Fruit fly (Drosophila melanogaster) whole organism, prepupa: ENCODE measurements around the gene Obp99b.

Source experiments
- CG11762 ChIP-seq: fragments of 200-800 bp; sonication (Bioruptor generic); optimal IDR thresholded peaks from 3 replicates; lab custom pipeline; 2016; ENCODE audit warnings: missing biosample characterization, missing genetic modification characterization; ENCODE audit not compliant: insufficient read depth
- CG11902 ChIP-seq: fragments of 200-800 bp; sonication (Bioruptor generic); optimal IDR thresholded peaks from 3 replicates; lab custom pipeline; 2016; ENCODE audit warnings: missing biosample characterization, missing genetic modification characterization
- CG15336 ChIP-seq: fragments of 200-800 bp; sonication (Bioruptor generic); IDR thresholded peaks from 2 replicates; pipeline ENCODE4 v1.3.6; 2022; ENCODE audit warnings: missing biosample characterization, missing genetic modification characterization
- CG16779 ChIP-seq: fragments of 200-800 bp; sonication (Bioruptor generic); optimal IDR thresholded peaks from 3 replicates; lab custom pipeline; 2017; ENCODE audit warnings: missing biosample characterization, mild to moderate bottlenecking, missing genetic modification characterization
- CG31627 ChIP-seq: fragments of 200-800 bp; sonication (Bioruptor generic); optimal IDR thresholded peaks from 3 replicates; lab custom pipeline; 2016; ENCODE audit warnings: missing biosample characterization, missing genetic modification characterization
- CG32006 ChIP-seq: fragments of 200-800 bp; sonication (Bioruptor generic); optimal IDR thresholded peaks from 3 replicates; lab custom pipeline; 2017; ENCODE audit warnings: missing biosample characterization, mild to moderate bottlenecking, missing genetic modification characterization
- CG34406 ChIP-seq: fragments of 200-800 bp; sonication (Bioruptor generic); optimal IDR thresholded peaks from 3 replicates; lab custom pipeline; 2016; ENCODE audit warnings: missing biosample characterization, missing genetic modification characterization
- CG3919 ChIP-seq: fragments of 200-800 bp; sonication (Bioruptor generic); optimal IDR thresholded peaks from 3 replicates; lab custom pipeline; 2016; ENCODE audit warnings: missing biosample characterization, missing genetic modification characterization
- CG6276 ChIP-seq: fragments of 200-800 bp; sonication (Bioruptor generic); optimal IDR thresholded peaks from 2 replicates; lab custom pipeline; 2017; ENCODE audit warnings: missing biosample characterization, mild to moderate bottlenecking, missing genetic modification characterization
- CG6792 ChIP-seq: fragments of 200-800 bp; sonication (Bioruptor generic); optimal IDR thresholded peaks from 3 replicates; lab custom pipeline; 2016; ENCODE audit warnings: missing biosample characterization, missing genetic modification characterization
- CG6854 ChIP-seq: fragments of 200-800 bp; sonication (Bioruptor generic); optimal IDR thresholded peaks from 2 replicates; lab custom pipeline; 2017; ENCODE audit warnings: missing biosample characterization, mild to moderate bottlenecking, missing genetic modification characterization
- CG7368 ChIP-seq: fragments of 200-800 bp; sonication (Bioruptor generic); optimal IDR thresholded peaks from 3 replicates; lab custom pipeline; 2016; ENCODE audit warnings: missing biosample characterization, missing genetic modification characterization
- CG8119 ChIP-seq: fragments of 200-800 bp; sonication (Bioruptor generic); IDR thresholded peaks from 3 replicates; pipeline ENCODE4 v1.3.6; 2022; ENCODE audit warnings: missing biosample characterization, missing genetic modification characterization
- CG8319 ChIP-seq: fragments of 200-800 bp; sonication (Bioruptor generic); optimal IDR thresholded peaks from 3 replicates; lab custom pipeline; 2016; ENCODE audit warnings: missing biosample characterization, missing genetic modification characterization
- CG8632 ChIP-seq: fragments of 200-800 bp; sonication (Bioruptor generic); optimal IDR thresholded peaks from 3 replicates; lab custom pipeline; 2016; ENCODE audit warnings: missing biosample characterization, missing genetic modification characterization
- Eip78C ChIP-seq: fragments of 200-800 bp; sonication (Bioruptor generic); peaks from one replicate; lab custom pipeline; 2016; ENCODE audit warnings: missing biosample characterization, missing genetic modification characterization
- Sox15 ChIP-seq: fragments of 200-800 bp; sonication (Bioruptor generic); optimal IDR thresholded peaks from 3 replicates; lab custom pipeline; 2016; ENCODE audit warnings: missing biosample characterization, missing genetic modification characterization
- acj6 ChIP-seq: fragments of 200-800 bp; sonication (Bioruptor generic); optimal IDR thresholded peaks from 3 replicates; lab custom pipeline; 2016; ENCODE audit warnings: missing biosample characterization, missing genetic modification characterization
- dac ChIP-seq: fragments of 200-800 bp; sonication (Bioruptor generic); optimal IDR thresholded peaks from 2 replicates; lab custom pipeline; 2017; ENCODE audit warnings: missing biosample characterization, mild to moderate bottlenecking, missing genetic modification characterization
- fkh ChIP-seq: fragments of 200-800 bp; sonication (Bioruptor generic); optimal IDR thresholded peaks from 3 replicates; lab custom pipeline; 2017; ENCODE audit warnings: missing biosample characterization, mild to moderate bottlenecking, missing genetic modification characterization, moderate library complexity
- spab ChIP-seq: fragments of 200-800 bp; sonication (Bioruptor generic); optimal IDR thresholded peaks from 2 replicates; lab custom pipeline; 2017; ENCODE audit warnings: missing biosample characterization, mild to moderate bottlenecking, missing genetic modification characterization, missing genetic modification reagents
- svp ChIP-seq: fragments of 200-800 bp; sonication (Bioruptor generic); peaks from one replicate; lab custom pipeline; 2016; ENCODE audit warnings: missing biosample characterization, missing genetic modification characterization

The Obp99b gene

DNA sequence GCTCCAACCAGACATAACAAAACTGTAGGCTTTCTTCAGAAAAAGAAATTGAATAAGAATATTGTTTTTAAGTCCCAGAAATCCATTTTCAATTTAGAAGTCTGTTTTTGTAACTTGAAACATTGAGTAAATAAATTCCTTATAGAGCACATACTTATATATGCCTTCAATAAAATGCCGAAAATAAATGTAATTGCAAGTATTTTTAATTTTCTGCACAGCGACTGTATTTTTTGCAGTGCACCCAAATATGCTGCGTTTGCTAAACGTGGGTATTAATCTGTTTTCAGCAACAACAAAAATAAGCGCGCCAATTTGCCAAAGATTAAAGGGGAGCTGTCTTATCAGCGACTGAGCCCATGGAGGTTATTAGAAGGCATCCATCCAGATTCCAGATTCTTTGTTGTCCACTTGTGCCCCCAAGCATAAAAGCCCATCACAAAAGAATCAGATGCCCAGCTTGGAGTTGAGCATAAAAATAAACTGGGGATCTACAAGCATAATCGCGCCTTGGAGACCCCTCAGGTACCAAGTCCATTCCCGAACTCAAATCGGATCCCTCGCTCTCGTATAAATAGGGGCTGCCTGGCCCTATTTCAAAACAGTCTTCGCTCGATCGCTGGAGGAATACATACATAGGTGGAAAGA lies 45.5 kb downstream of the Obp99b start, which contains the start of gene Obp99a:
Obp99a (plus strand) TSS at position 598 of the 648 bp plus-strand sequence.
- TF ChIP-seq svp (GFP tag; lab: Kevin White, UChicago) (peak; percentile 74), Eip78C (GFP tag; lab: Kevin White, UChicago) (peak; percentile 42), spab (no peak), dac (GFP tag; lab: Kevin White, UChicago) (no peak), CG16779 (tag; lab: Kevin White, UChicago) (no peak)
- TF ChIP-seq, all 60 proteins: peak for 2

DNA sequence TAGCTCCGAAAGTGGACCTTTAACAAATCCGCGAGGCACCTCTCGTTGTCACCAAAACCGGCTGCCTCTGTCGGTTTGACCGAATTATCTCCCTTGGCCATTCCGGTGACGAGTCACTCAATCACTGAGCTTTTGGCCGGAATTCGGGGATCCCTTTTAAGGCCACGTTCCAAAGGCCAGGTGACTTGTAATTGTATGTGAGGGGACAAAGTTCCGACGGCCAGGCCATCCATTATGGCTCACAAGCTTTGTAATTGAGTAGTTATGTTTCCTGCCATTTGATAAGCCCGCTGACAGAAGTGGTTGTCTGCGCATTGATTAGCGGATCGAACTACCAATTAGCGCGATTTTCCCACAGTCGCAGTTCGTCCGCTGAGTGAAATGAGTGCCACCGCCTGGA lies 47.9 kb downstream of the Obp99b start, which contains the start of the genes ppk20 and ppk30:
ppk20 (minus strand) TSS at position 101 of the 400 bp plus-strand sequence.
ppk30 (plus strand) TSS at position 373 of the 400 bp plus-strand sequence.
- TF ChIP-seq CG31627 (GFP tag; lab: Kevin White, UChicago) = no peak
- no peak for TF ChIP-seq CG32006 (GFP tag; lab: Kevin White, UChicago)
- TF ChIP-seq CG8319 (GFP tag; lab: Kevin White, UChicago) = no peak
- no peak for TF ChIP-seq CG15336 (GFP tag; lab: Robert Waterston, UW)
- no peak for TF ChIP-seq CG6854
- TF ChIP-seq Sox15 (GFP tag; lab: Kevin White, UChicago) = no peak
- TF ChIP-seq fkh = no peak
- no peak for TF ChIP-seq CG7368 (GFP tag; lab: Kevin White, UChicago)
- no peak for TF ChIP-seq CG8119 (GFP tag; lab: Robert Waterston, UW)
- TF ChIP-seq CG8632 (GFP tag; lab: Kevin White, UChicago) = no peak
- no peak for TF ChIP-seq CG6792 (GFP tag; lab: Kevin White, UChicago)
- TF ChIP-seq CG11762 (GFP tag; lab: Kevin White, UChicago) = no peak
- no peak for TF ChIP-seq CG11902 (GFP tag; lab: Kevin White, UChicago)
- TF ChIP-seq acj6 (GFP tag; lab: Kevin White, UChicago) = no peak
- no peak for TF ChIP-seq CG3919 (GFP tag; lab: Kevin White, UChicago)
- TF ChIP-seq CG6276 (GFP tag; lab: Kevin White, UChicago) = no peak
- TF ChIP-seq CG34406 (GFP tag; lab: Kevin White, UChicago) = no peak
- no peak for TF ChIP-seq spab
